Fruit fly (Drosophila melanogaster) S2 (cell line): ENCODE results near the gene CG15638.

ENCODE experiments used
- CG8478 ChIP-seq: fragments of >200 bp; optimal IDR thresholded peaks from 2 replicates; lab custom pipeline; 2018
- CTCF ChIP-seq, 2 experiments: fragments of >200 bp; optimal IDR thresholded peaks; 2 replicates each; lab custom pipeline; 2018

The CG15638 gene

dm6 chr2L:13535678-13536077 is at the start of gene CG15638:
Gene CG15638, minus strand, starts transcription at chr2L:13535778.
- no peak for TF ChIP-seq CG8478 (lab: Kevin White, UChicago)
- no peak for TF ChIP-seq CTCF (optimal IDR thresholded peaks at IDR 0.05; lab: Kevin White, UChicago)

- no peak for TF ChIP-seq CG8478 (lab: Kevin White, UChicago)
- TF ChIP-seq CTCF (optimal IDR thresholded peaks at IDR 0.05; lab: Kevin White, UChicago), result no peak
These were observed 36.3 kb upstream of the CG15638 start for dm6 chr2L:13571791-13572451.

dm6 chr2L:13570982-13571426 is 35.4 kb upstream of the CG15638 start:
- TF ChIP-seq CTCF (optimal IDR thresholded peaks at IDR 0.05; lab: Kevin White, UChicago), result no peak
- no peak for TF ChIP-seq CG8478 (lab: Kevin White, UChicago)

- TF ChIP-seq CTCF (optimal IDR thresholded peaks at IDR 0.05; lab: Kevin White, UChicago) (no peak), CG8478 (lab: Kevin White, UChicago) (no peak)
These were observed 34.4 kb upstream of the CG15638 start for dm6 chr2L:13570016-13570415.

dm6 chr2L:13568938-13569337 is 33.4 kb upstream of the CG15638 start:
- TF ChIP-seq CTCF (optimal IDR thresholded peaks at IDR 0.05; lab: Kevin White, UChicago), result no peak
- no peak for TF ChIP-seq CG8478 (lab: Kevin White, UChicago)

dm6 chr2L:13555397-13555796 is 19.8 kb upstream of the CG15638 start:
- TF ChIP-seq CTCF (optimal IDR thresholded peaks at IDR 0.05; lab: Kevin White, UChicago) (no peak), CG8478 (lab: Kevin White, UChicago) (no peak)

dm6 chr2L:13554547-13555159 is 19.1 kb upstream of the CG15638 start:
- TF ChIP-seq CTCF (optimal IDR thresholded peaks at IDR 0.05; lab: Kevin White, UChicago) (no peak), CG8478 (lab: Kevin White, UChicago) (no peak)

dm6 chr2L:13552686-13553085 is 17.1 kb upstream of the CG15638 start:
- TF ChIP-seq CTCF (optimal IDR thresholded peaks at IDR 0.05; lab: Kevin White, UChicago) (no peak), CG8478 (lab: Kevin White, UChicago) (no peak)

- TF ChIP-seq CTCF (optimal IDR thresholded peaks at IDR 0.05; lab: Kevin White, UChicago) (no peak), CG8478 (lab: Kevin White, UChicago) (no peak)
These were observed 15.0 kb upstream of the CG15638 start for dm6 chr2L:13550488-13551033.

dm6 chr2L:13549973-13550458 is 14.4 kb upstream of the CG15638 start, which contains the start of gene kuz:
Gene kuz, plus strand, starts transcription at chr2L:13550139.
- TF ChIP-seq CG8478 (lab: Kevin White, UChicago) (no peak), CTCF (optimal IDR thresholded peaks at IDR 0.05; lab: Kevin White, UChicago) (no peak)

- TF ChIP-seq CTCF (optimal IDR thresholded peaks at IDR 0.05; lab: Kevin White, UChicago) (no peak), CG8478 (lab: Kevin White, UChicago) (no peak)
These were observed 13.5 kb upstream of the CG15638 start, which contains the start of gene B4 for dm6 chr2L:13548786-13549780. Gene B4, minus strand, starts transcription at chr2L:13549328.

dm6 chr2L:13547738-13548726 is 12.5 kb upstream of the CG15638 start:
- TF ChIP-seq CTCF (optimal IDR thresholded peaks at IDR 0.05; lab: Kevin White, UChicago), result no peak
- TF ChIP-seq CG8478 (lab: Kevin White, UChicago), result no peak

dm6 chr2L:13545678-13546077 is 10.1 kb upstream of the CG15638 start:
- TF ChIP-seq CG8478 (lab: Kevin White, UChicago) (no peak), CTCF (optimal IDR thresholded peaks at IDR 0.05; lab: Kevin White, UChicago) (no peak)
